Fruit fly (Drosophila melanogaster): ENCODE measurements around the gene RpS12.

RpS12 gene

dm6 chr3L:13022854-13023560 lies at the start of gene RpS12:
TSS of gene RpS12 (plus strand) at chr3L:13023352.
- TF ChIP-seq fkh (GFP tag; optimal IDR thresholded peaks at IDR 0.05) (peak; percentile 25), fd59A (GFP tag; optimal IDR thresholded peaks at IDR 0.05) (peak; percentile 7), dsx (GFP tag; optimal IDR thresholded peaks at IDR 0.05; ENCODE audit: poor library complexity, severe bottlenecking) (no peak), Sox15 (GFP tag; optimal IDR thresholded peaks at IDR 0.05) (peak; percentile 21), Blimp-1 (GFP tag; optimal IDR thresholded peaks at IDR 0.05) (peak; percentile 40), Lpt (GFP tag; optimal IDR thresholded peaks at IDR 0.05) (no peak), Hr38 (GFP tag; optimal IDR thresholded peaks at IDR 0.05) (no peak), CG11902 (GFP tag; optimal IDR thresholded peaks at IDR 0.05) (no peak), Sox14 (GFP tag; optimal IDR thresholded peaks at IDR 0.05) (peak; percentile 54), CG34406 (GFP tag; optimal IDR thresholded peaks at IDR 0.05) (peak; percentile 63), Smox (GFP tag; optimal IDR thresholded peaks at IDR 0.05) (peak; percentile 43), lz (GFP tag; optimal IDR thresholded peaks at IDR 0.05) (peak; percentile 79), CG11294 (GFP tag; IDR thresholded peaks at IDR 0.05) (0 out of 2 replicates have a peak, but pooled peaks have one; percentile 6), Sox102F (GFP tag; optimal IDR thresholded peaks at IDR 0.05) (peak; percentile 68), CG32006 (GFP tag; optimal IDR thresholded peaks at IDR 0.05) (peak; percentile 48), salr (GFP tag; optimal IDR thresholded peaks at IDR 0.05) (peak; percentile 60 to 66), Gug (GFP tag; IDR thresholded peaks at IDR 0.05) (no peak; the same call in 1 of the 2 replicates), pdm3 (GFP tag; optimal IDR thresholded peaks at IDR 0.05) (peak; percentile 63), Hr4 (GFP tag; optimal IDR thresholded peaks at IDR 0.05) (peak; percentile 53), CG6276 (GFP tag; optimal IDR thresholded peaks at IDR 0.05) (peak; percentile 0), CG31627 (GFP tag; optimal IDR thresholded peaks at IDR 0.05) (peak; percentile 77), CG9139 (GFP tag; optimal IDR thresholded peaks at IDR 0.05) (peak; percentile 63), Eip78C (GFP tag) (peak; percentile 81), Eip75B (GFP tag; optimal IDR thresholded peaks at IDR 0.05) (peak; percentile 27), CG16779 (tag; optimal IDR thresholded peaks at IDR 0.05) (peak; percentile 12), vri (GFP tag; optimal IDR thresholded peaks at IDR 0.05) (peak; percentile 74), CG3919 (GFP tag; optimal IDR thresholded peaks at IDR 0.05) (peak; percentile 77), eg (GFP tag; IDR thresholded peaks at IDR 0.05) (peak; percentile 47), fd85E (GFP tag; optimal IDR thresholded peaks at IDR 0.05) (peak; percentile 79), Ets21C (GFP tag; optimal IDR thresholded peaks at IDR 0.05) (peak; percentile 47), ss (GFP tag; optimal IDR thresholded peaks at IDR 0.05) (peak in 1 of 2 experiments; percentile 71), CG4318 (GFP tag; optimal IDR thresholded peaks at IDR 0.05) (peak; percentile 40), CG8119 (GFP tag; IDR thresholded peaks at IDR 0.05) (no peak; the same call in 2 of the 3 replicates), CG8632 (GFP tag; optimal IDR thresholded peaks at IDR 0.05) (peak; percentile 59), svp (GFP tag) (peak; percentile 65), CG15336 (GFP tag; IDR thresholded peaks at IDR 0.05) (no peak), cyc (GFP tag; optimal IDR thresholded peaks at IDR 0.05) (peak; percentile 77), Met (GFP tag; optimal IDR thresholded peaks at IDR 0.05) (peak; percentile 71), topi (GFP tag; optimal IDR thresholded peaks at IDR 0.05) (peak; percentile 56), Eip93F (GFP tag; optimal IDR thresholded peaks at IDR 0.05) (no peak), Hr39 (GFP tag; optimal IDR thresholded peaks at IDR 0.05) (peak; percentile 75), acj6 (GFP tag; optimal IDR thresholded peaks at IDR 0.05) (peak; percentile 44), CG6792 (GFP tag; optimal IDR thresholded peaks at IDR 0.05) (peak; percentile 47), CG10631 (GFP tag; optimal IDR thresholded peaks at IDR 0.05) (peak; percentile 69), CG8319 (GFP tag; optimal IDR thresholded peaks at IDR 0.05) (peak; percentile 44), CG7368 (GFP tag; optimal IDR thresholded peaks at IDR 0.05) (peak; percentile 46), CG6808 (GFP tag; optimal IDR thresholded peaks at IDR 0.05) (peak; percentile 38), CG6854 (GFP tag; optimal IDR thresholded peaks at IDR 0.05) (peak; percentile 90), OdsH (GFP tag; optimal IDR thresholded peaks at IDR 0.05) (peak; percentile 57), CG3032 (tag; optimal IDR thresholded peaks at IDR 0.05) (peak; percentile 36), spab (GFP tag; optimal IDR thresholded peaks at IDR 0.05) (peak; percentile 26)

All from whole organism, prepupa.